Fruit fly (Drosophila melanogaster) Kc167 (cell line): ENCODE measurements around the gene CG4009.

Experiments
- Myc ChIP-seq: fragments of >200 bp; optimal IDR thresholded peaks from 2 replicates; lab custom pipeline; 2017; ENCODE audit warnings: missing external identifiers
- Sin3A ChIP-seq: fragments of >200 bp; optimal IDR thresholded peaks from 2 replicates; lab custom pipeline; 2018; ENCODE audit warnings: missing external identifiers
- h ChIP-seq: fragments of >200 bp; optimal IDR thresholded peaks from 3 replicates; lab custom pipeline; 2018; ENCODE audit warnings: missing external identifiers
- insv ChIP-seq: fragments of >200 bp; optimal IDR thresholded peaks from 3 replicates; lab custom pipeline; 2018; ENCODE audit warnings: missing external identifiers
- psq ChIP-seq: fragments of >200 bp; optimal IDR thresholded peaks from 2 replicates; lab custom pipeline; 2017; ENCODE audit warnings: missing external identifiers
- ttk ChIP-seq: sonication (Bioruptor generic); optimal IDR thresholded peaks from 2 replicates; lab custom pipeline; 2017; ENCODE audit warnings: missing external identifiers

- TF ChIP-seq insv (lab: Kevin White, UChicago) (no peak), psq (lab: Kevin White, UChicago) (no peak), h (lab: Kevin White, UChicago) (no peak), Sin3A (lab: Kevin White, UChicago) (no peak), ttk (lab: Kevin White, UChicago) (no peak), Myc (no peak)
Observed at dm6 chr3R:17003468-17003867, 32.4 kb downstream of the CG4009 start.
